Fruit fly (Drosophila melanogaster): ENCODE data around the gene CG12984.

CG12984 gene

DNA sequence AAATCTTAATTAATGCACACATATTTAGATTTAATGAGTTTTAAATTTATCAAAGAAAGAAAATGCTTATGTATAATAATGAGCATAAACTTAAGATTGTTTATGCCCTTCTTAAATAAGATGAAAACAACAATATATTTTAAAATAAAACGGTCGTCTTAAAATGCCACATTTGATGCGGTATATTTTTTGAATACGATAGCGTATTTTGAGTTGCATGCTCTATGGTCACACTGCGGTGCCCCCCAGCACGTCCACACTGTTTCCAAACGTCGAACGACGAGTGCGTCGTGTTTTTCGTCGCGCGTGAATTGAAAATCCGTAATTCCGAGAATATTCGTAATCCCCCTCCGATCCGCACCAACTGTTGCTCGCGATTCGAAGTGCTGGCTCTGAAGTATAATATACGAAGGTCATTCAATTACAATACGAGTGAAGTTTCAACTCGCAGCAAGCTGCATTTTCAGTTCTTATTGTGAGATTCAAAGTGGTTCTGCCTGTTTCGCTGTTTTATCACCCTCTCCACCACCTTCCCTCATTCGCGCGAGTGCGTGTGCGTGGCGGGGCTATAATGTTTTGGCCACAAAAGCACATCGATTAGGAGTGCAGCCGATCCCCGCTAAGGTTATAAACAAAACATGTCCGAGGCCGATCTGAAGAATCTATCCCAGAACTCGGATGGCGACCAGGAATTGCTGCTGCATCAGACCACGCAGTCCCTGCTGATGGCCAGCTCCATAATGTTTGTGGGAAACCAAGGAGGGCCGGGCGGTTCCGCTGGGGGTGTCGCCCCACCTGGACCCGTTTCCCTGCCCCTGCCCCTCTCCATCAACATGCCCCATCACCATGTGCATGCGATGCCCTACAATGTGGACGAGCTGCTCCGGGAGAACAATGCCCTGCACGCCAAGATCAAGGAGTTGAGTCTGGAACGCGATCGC lies 43.1 kb downstream of the CG12984 start, which contains the start of gene siz (continued):
- no peak for TF ChIP-seq tin (GFP tag; optimal IDR thresholded peaks at IDR 0.05)
- TF ChIP-seq HLHmδ (GFP tag; optimal IDR thresholded peaks at IDR 0.05): peak; percentile 44
- no peak for TF ChIP-seq tap (tag; optimal IDR thresholded peaks at IDR 0.05)
- no peak for TF ChIP-seq jumu (GFP tag; optimal IDR thresholded peaks at IDR 0.05)
- TF ChIP-seq CG12236 (GFP tag; optimal IDR thresholded peaks at IDR 0.05): no peak
- TF ChIP-seq CG11696 (GFP tag; IDR thresholded peaks at IDR 0.05): no peak
- no peak for TF ChIP-seq dmrt11E (tag; optimal IDR thresholded peaks at IDR 0.05)
- no peak for TF ChIP-seq Atf3 (GFP tag; optimal IDR thresholded peaks at IDR 0.05)
- TF ChIP-seq insv (GFP tag; optimal IDR thresholded peaks at IDR 0.05): peak in 1 of 2 experiments; percentile 60
- TF ChIP-seq CG3995 (GFP tag; optimal IDR thresholded peaks at IDR 0.05): no peak
- TF ChIP-seq CG30020 (tag; optimal IDR thresholded peaks at IDR 0.05): peak; percentile 35
- TF ChIP-seq CG15601 (tag; optimal IDR thresholded peaks at IDR 0.05): peak; percentile 49
- TF ChIP-seq Bteb2 (GFP tag; optimal IDR thresholded peaks at IDR 0.05): peak; percentile 26
- TF ChIP-seq CG14014 (GFP tag; IDR thresholded peaks at IDR 0.05): no peak
- TF ChIP-seq CG30431 (GFP tag; optimal IDR thresholded peaks at IDR 0.05): no peak
- no peak for TF ChIP-seq NC2α (GFP tag; optimal IDR thresholded peaks at IDR 0.05)
- no peak for TF ChIP-seq dati (GFP tag; IDR thresholded peaks at IDR 0.05)
- TF ChIP-seq CG2129 (GFP tag; IDR thresholded peaks at IDR 0.05; ENCODE audit: partially characterized antibody): no peak
- TF ChIP-seq crp (GFP tag; optimal IDR thresholded peaks at IDR 0.05): peak in 1 of 2 experiments; percentile 31
- TF ChIP-seq dimm (GFP tag; IDR thresholded peaks at IDR 0.05): no peak
- no peak for TF ChIP-seq CG15696 (tag; optimal IDR thresholded peaks at IDR 0.05)
- TF ChIP-seq ATbp (GFP tag; optimal IDR thresholded peaks at IDR 0.05): no peak
- peak; percentile 94 for TF ChIP-seq Lhr (GFP tag; optimal IDR thresholded peaks at IDR 0.05)
- TF ChIP-seq CG3407 (GFP tag; optimal IDR thresholded peaks at IDR 0.05): no peak
- no peak for TF ChIP-seq CG14860 (GFP tag; IDR thresholded peaks at IDR 0.05; ENCODE audit: partially characterized antibody)
- TF ChIP-seq CG6175 (GFP tag; IDR thresholded peaks at IDR 0.05): no peak
- TF ChIP-seq CG6272 (GFP tag; IDR thresholded peaks at IDR 0.05): no peak
- TF ChIP-seq CG15514 (GFP tag; optimal IDR thresholded peaks at IDR 0.05): peak; percentile 98
- TF ChIP-seq CG12299 (tag; optimal IDR thresholded peaks at IDR 0.05): peak; percentile 24
- TF ChIP-seq CG8765 (GFP tag; IDR thresholded peaks at IDR 0.05): no peak
- no peak for TF ChIP-seq CG6854 (GFP tag; optimal IDR thresholded peaks at IDR 0.05)
- no peak for TF ChIP-seq grn (GFP tag; optimal IDR thresholded peaks at IDR 0.05)
- TF ChIP-seq TFAM (GFP tag; optimal IDR thresholded peaks at IDR 0.05): no peak
- peak; percentile 26; the same call in 1 of the 2 replicates for TF ChIP-seq ranshi (GFP tag; IDR thresholded peaks at IDR 0.05)
- no peak for TF ChIP-seq usp (GFP tag; optimal IDR thresholded peaks at IDR 0.05)
- TF ChIP-seq her (GFP tag; optimal IDR thresholded peaks at IDR 0.05): peak; percentile 23
- no peak for TF ChIP-seq CG1602 (GFP tag; optimal IDR thresholded peaks at IDR 0.05)
- TF ChIP-seq CG2712 (tag; optimal IDR thresholded peaks at IDR 0.05): peak; percentile 58
- TF ChIP-seq Scr (GFP tag; IDR thresholded peaks at IDR 0.05; ENCODE audit: partially characterized antibody): peak; percentile 39
- TF ChIP-seq Gug (GFP tag; IDR thresholded peaks at IDR 0.05): no peak
- no peak for TF ChIP-seq CG14667 (GFP tag; IDR thresholded peaks at IDR 0.05)
- TF ChIP-seq Sox100B (GFP tag; optimal IDR thresholded peaks at IDR 0.05): no peak
- TF ChIP-seq stc (GFP tag; IDR thresholded peaks at IDR 0.05): no peak
- TF ChIP-seq pfk (GFP tag; optimal IDR thresholded peaks at IDR 0.05): no peak
- TF ChIP-seq sens-2 (GFP tag; IDR thresholded peaks at IDR 0.05): no peak
- no peak for TF ChIP-seq CG11398 (GFP tag; optimal IDR thresholded peaks at IDR 0.05)
- no peak for TF ChIP-seq NfI (GFP tag; optimal IDR thresholded peaks at IDR 0.05)
- no peak for TF ChIP-seq disco-r (GFP tag; optimal IDR thresholded peaks at IDR 0.05)
- peak; percentile 25 for TF ChIP-seq CG2202 (tag; optimal IDR thresholded peaks at IDR 0.05)
- TF ChIP-seq CTCF (GFP tag; optimal IDR thresholded peaks at IDR 0.05): peak; percentile 5
